Fruit fly (Drosophila melanogaster) whole organism, larva: Measurements from ENCODE around the gene Sema5c.

Experiments
- noc ChIP-seq: fragments of 200-800 bp; sonication (Bioruptor generic); optimal IDR thresholded peaks from 3 replicates; lab custom pipeline; 2019; ENCODE audit warnings: missing biosample characterization, mild to moderate bottlenecking, missing genetic modification characterization, moderate library complexity

Gene Sema5c

DNA sequence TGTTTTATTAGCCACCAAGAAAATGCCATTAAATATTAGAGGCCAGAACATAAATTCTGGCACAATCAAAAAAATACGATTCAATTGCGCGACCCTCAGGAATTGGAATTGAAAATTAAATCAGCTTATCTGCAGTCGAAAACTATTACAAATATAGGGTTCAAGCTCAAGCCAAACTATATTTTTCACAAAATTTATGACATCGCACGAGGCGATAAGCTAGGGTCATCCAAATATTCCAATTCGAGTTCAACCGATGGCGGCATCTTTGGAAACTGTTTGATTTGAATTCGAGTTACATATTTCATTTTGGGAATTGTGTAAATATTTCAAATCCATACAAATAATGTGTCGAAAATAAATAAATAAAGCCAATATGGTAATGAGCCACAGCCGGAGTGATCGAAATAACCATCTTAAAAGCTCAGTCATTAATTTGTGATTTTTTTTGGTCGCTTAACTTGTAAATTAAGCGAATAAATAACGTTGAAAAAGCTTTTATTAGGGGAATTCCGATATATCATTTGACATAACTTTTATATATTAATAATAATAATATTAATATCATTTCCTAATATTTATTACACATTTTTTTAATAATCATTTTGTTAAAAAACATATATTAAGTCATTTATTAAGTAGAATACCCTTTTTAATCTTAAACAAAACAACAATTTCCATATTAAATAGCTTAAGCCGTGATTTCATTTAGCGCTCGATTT, 3.5 kb upstream of the Sema5c start:
- TF ChIP-seq noc (tag; lab: Kevin White, UChicago), result no peak

DNA sequence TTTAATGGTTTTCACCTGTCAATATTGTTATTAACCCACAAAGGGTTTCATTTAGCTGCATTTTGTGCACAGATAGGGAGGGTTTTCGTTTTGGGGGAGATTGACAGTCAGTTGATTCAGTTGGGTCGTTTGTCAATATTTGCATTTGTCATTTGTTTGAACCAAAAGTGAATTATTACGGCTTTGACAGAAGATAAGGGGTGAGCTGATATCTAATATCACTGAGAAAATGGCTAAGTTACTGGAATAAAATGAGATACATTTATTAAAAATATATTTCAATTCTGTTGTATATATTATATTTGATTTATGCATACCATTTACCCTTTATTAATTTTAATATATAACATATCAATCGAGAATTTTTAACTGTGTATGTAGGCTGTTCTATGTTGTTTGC, 2.2 kb upstream of the Sema5c start:
- no peak for TF ChIP-seq noc (tag; lab: Kevin White, UChicago)

DNA sequence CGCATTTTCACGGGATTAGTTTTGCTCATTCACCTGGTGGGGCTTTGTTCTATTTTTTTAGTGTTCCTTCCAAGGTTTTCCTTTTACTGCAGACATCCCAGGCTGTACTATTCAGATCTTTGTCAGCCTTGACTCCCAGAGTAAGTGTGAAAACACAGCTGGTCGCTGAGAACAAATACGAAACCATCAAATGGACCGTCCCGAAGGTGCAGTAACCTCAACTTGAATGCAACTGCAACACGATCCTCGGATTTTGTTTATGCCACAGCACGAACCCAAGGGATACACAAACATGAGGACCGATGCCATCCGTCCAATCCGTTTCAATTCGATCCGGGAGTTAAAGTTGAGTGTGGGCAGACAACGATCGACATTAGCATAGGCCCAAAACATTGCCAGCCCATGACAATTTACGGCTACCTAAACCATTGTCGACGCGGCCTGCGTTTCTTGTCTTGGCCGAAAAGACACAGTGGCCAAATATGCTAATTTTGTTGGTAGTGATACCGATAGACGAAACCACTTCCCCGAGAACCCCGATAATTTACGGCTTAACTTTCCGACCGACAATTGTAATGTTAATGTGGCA, 1.6 kb upstream of the Sema5c start:
- TF ChIP-seq noc (tag; lab: Kevin White, UChicago), result no peak

DNA sequence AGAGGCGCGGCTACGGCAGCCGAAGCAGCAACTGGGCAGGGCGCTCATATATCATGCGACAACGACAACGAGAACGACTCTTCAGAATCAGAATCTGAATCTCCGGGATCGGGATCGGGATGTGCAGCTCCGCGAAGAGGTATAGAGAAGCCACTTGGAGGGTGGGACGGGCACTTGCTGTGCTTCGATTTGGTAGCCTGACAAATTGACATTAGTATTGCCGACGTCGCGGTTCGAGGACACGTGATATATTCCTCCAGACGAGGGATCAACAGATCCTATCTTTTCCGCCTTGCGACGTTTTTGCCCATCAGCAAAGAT, 851 bp upstream of the Sema5c start:
- no peak for TF ChIP-seq noc (tag; lab: Kevin White, UChicago)

DNA sequence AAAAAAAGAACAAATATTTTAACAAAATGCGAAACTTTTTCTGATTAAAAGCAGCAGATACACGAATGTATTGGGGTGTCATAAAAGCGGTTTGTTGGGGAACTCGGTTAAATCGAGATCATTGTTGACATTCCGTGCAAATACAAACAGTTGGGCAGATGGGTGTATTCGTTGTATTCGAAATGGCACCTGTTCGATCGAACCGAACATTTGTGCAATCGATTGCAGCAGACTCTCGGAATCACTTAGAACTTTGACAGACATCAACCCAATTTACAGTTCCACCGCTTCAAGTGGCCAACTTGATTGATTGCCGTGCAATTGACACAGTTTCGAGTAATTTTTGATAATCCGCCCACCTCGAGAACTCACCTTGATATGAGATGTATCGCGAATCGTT, 1.2 kb downstream of the Sema5c start:
- TF ChIP-seq noc (tag; lab: Kevin White, UChicago), result no peak

DNA sequence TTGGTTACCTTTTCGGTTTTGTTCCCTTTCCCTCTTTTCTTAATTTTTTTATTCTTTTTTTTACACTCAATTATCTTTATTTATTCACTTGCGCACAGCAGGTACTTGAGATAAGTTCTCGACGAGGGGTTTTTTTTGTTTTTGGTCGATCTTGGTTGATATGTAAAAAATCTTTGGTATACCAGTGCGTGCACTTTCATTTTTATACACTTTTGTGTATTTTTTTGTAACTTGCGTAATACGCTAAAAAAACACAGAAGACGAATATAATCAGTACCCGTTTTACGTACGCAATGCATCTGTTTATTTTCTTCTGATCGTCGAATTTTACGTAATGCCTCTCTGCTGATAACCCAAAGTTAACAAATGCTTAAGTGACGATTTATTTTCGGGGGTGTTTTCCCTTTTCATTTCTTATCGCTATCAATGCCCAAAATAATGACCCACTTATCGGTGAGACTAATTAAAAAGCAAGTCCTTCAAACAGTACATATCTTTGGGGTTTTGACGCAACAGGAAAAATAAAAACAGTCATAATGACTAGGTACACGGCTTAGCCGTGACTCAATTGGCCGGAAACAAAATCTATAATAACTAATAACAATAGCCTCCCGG, 2.2 kb downstream of the Sema5c start:
- no peak for TF ChIP-seq noc (tag; lab: Kevin White, UChicago)

DNA sequence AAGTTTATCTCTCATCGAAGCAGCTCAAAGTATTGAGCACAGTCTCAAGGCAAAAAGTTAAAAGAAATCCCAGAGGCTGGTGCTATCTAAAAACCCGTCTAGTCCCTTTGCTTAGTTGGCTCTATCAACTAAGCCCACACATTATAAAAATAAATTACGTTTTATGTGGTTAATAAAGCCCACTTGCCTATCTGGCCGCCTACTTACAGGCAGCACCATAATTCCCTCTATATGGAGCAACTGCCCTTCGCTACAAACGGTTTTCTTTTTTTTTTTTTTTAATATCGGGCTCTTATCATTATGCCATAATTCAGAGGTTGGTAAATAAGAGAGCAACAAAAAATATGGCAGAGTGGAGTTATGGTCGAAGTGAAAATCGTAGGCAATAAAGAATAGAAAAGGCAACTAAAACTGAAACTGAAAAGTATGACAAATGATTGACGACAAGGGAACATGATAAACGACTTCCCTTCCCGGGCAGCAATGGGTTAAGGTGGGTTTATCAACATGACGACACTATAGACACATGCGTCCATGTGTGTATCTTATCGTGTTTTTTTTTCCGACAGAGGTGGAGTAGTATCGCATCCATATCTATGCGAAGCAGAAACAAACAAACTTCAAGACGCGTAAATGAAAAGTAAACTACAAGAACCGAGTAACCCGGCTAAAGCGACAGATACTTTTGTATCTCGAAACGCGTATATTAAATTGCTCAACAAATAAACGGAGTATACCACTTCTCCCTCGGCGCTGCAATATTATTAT, 2.9 kb downstream of the Sema5c start:
- TF ChIP-seq noc (tag; lab: Kevin White, UChicago), result peak; percentile 11

DNA sequence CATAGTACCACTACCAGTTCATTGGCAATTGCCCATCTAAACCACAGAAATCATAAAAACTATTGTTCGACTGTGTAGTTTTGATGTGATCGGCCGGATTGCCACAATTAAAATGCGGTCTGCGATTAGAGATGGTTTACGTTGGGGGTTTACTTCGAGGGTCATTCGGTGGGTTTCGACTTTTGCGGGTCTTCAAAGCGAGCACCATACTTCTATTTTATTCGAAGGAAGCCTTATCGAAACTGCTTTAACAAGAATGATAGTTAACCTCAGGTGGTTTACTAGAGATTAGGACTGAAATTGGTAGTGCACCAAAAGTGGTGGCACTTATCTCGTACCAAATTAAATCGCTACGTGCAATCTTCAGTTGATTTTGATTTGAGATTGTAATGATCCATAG, 3.7 kb downstream of the Sema5c start:
- no peak for TF ChIP-seq noc (tag; lab: Kevin White, UChicago)

DNA sequence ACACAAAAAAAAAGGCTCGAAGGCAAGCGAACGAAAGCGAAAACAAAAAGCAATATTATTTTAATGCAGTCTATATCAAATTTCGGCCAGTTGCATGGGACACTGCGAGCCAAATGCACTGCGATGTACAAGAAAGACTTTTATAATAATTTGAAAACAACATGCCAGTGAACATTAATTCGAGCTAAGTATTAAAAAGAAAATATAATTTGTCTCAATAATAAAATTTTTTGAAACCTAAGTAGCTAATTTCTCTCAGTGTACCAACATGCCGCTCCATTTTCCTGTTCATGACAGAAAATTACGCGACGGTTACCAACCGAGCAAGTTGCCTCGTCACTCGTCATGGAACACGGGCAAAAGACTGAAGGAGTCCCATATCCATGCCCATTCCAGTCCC, 4.3 kb downstream of the Sema5c start:
- no peak for TF ChIP-seq noc (tag; lab: Kevin White, UChicago)

DNA sequence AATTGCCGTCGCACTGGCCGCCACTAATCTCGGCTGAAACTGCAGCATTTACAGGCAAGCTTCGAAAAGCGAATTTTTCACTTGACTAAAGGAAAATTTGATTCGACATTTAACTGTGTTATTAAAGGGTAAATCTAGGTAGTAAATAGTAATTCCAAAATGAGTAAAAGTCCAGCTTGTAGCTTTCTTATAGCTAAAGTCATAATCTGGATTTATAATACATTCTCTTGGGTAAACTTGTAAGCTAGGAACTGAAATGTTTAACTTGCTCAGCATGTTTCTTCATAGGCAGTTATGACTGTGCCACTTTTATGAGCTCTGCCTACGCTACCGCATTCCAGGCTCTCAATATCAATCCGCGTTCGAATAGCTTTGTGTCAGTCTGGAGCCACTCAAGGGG, 5.3 kb downstream of the Sema5c start:
- no peak for TF ChIP-seq noc (tag; lab: Kevin White, UChicago)

DNA sequence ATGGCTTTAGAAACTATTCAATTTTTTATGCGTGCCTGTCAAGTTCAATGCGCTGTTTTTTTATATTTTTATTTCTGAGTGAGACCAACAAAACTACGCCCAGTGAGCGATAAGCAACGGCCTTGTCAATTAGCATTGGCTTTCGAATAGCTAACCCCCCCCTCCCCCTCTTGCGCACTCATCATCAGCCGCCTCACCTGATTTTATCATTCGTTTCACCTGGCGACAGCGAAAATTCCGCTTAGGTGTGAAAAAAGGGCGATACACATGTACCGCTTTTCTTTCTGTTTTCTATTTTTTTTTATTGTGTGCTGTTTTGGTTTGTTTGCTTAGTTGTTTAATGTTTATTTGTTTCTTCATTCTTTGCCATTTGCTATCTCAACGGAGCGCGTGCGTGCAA, 6.7 kb downstream of the Sema5c start:
- no peak for TF ChIP-seq noc (tag; lab: Kevin White, UChicago)

DNA sequence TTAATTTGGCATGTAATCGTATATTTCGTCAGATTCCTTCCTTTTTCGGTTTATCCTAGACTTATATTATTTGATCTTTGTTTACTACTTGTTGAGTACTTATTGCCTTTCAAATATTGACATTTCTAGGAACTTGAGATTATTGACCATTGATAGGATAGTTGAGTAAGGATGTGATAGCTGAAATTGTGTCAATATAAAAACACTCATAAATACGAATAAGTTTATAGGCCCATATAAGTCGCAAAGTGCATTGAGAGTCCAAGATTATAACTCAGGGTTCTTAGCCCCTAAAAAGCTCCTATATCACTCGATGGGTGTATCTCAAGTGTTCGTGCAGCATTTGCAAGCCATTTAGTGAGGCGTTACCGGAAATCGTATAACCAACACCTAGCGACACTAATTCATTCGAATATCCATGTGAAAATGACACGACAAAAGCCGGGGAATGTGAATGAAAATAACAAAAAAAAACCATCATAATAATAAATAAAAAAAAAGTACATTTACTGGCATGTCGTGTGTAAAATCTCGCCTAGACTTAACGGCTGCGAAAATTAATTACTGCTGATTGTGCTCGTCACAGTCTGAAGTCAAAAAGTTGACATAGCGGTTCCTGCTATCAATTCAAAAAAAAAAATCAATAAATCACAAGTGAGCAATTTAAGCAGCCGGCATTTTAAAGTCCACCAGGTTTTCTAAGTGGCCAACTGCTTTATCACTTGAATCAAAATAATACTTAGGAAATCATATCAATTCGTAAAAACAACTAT, 7.6 kb downstream of the Sema5c start:
- no peak for TF ChIP-seq noc (tag; lab: Kevin White, UChicago)

DNA sequence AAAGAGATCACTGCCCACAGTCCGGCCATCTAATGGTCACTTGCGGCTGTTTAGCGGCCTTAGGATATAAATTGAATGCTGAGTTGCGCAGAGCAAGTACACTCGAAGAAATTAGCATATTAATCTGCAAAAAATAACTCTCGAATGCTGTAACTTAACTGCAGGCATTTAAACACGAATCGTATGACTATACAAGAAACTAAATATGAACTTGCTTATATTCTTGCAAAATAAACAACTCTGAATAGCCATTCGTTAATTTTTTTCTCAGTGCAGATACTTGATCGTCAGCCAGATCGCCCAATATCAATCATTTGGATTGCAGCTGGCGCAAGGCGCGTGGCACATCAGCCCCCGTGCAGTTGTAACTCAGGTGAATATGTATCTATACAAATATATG, 8.6 kb downstream of the Sema5c start:
- no peak for TF ChIP-seq noc (tag; lab: Kevin White, UChicago)

DNA sequence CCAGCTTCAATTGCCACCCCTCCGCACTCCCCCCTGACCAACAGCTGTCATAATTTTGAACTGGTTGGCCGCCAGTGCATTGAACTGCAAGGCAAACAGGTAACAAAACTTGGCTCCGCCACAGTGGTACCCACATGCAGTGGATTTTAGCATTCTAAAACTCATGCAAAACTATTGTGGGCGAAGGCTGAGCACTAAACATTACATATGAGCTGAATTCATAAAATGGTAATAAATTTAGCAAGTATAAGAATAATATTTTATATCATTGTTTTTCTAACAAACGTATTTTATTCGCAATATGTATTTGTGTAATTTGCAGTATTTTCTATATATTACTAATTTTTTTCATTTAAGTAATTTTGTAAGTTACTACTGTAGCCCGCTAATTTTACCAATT, 9.2 kb downstream of the Sema5c start:
- no peak for TF ChIP-seq noc (tag; lab: Kevin White, UChicago)

DNA sequence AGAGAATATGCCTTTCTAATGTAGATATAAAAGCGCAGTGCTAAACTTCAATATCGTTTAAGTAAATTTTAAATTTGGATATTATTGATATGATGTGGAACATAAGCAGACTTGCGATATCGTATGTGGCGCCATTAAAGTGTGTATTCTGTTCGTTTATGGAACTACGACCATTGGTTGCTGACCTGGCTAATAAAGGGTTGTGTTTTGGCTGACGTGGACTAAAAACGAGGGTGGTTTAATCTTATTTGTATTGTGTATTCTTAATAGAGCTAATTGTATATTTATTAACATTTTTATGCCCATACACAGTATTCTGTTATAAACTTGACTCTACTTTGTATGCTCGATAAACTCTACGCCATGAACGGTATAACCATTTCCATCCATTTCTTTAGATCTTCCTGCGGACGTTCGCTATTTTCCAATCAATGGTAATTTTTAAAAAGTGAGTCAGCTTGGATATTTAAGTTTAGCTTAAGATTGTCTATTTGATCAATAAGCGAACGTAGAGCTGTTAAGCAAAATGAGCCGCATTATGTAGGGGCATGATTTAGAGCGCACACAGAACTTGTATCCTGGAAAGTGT, 14.8 kb downstream of the Sema5c start:
- no peak for TF ChIP-seq noc (tag; lab: Kevin White, UChicago)
